Worm (Caenorhabditis elegans) whole organism, midembryonic: ENCODE data around the gene cutl-19.

Experiments used
- T22C8.4 ChIP-seq: fragments of 200-800 bp; sonication (Bioruptor generic); IDR thresholded peaks from 2 replicates; pipeline ENCODE4 v1.3.6; 2022; ENCODE audit warnings: missing genetic modification characterization, missing compliant biosample characterization
- flt-1 ChIP-seq: fragments of 200-800 bp; sonication (Bioruptor generic); IDR thresholded peaks from 2 replicates; pipeline ENCODE4 v1.3.6; 2022; ENCODE audit warnings: missing genetic modification characterization, missing compliant biosample characterization
- klf-2 ChIP-seq: fragments of 200-800 bp; sonication (Bioruptor generic); conservative IDR thresholded peaks from 2 replicates; pipeline ENCODE4 v1.3.6; 2022; ENCODE audit warnings: missing genetic modification reagents, missing genetic modification characterization, missing compliant biosample characterization
- med-1 ChIP-seq: sonication (generic microtip); optimal IDR thresholded peaks from 2 replicates; lab custom pipeline; 2017; ENCODE audit warnings: missing genetic modification characterization, mild to moderate bottlenecking, missing compliant biosample characterization, antibody characterized with exemption, missing genetic modification reagents; ENCODE audit not compliant: insufficient read depth
- ref-1 ChIP-seq: fragments of 200-800 bp; sonication (Bioruptor generic); conservative IDR thresholded peaks from 2 replicates; pipeline ENCODE4 v1.3.6; 2022; ENCODE audit warnings: missing genetic modification reagents, missing genetic modification characterization, missing compliant biosample characterization
- tab-1 ChIP-seq: fragments of 200-800 bp; sonication (Bioruptor generic); IDR thresholded peaks from 2 replicates; pipeline ENCODE4 v1.3.6; 2022; ENCODE audit warnings: missing genetic modification characterization, missing compliant biosample characterization
- ztf-23 ChIP-seq: fragments of 200-800 bp; sonication (Bioruptor generic); IDR thresholded peaks from 2 replicates; pipeline ENCODE4 v1.3.6; 2022; ENCODE audit warnings: missing genetic modification reagents, missing genetic modification characterization, missing compliant biosample characterization
- ztf-29 ChIP-seq: fragments of 200-800 bp; sonication (Bioruptor generic); IDR thresholded peaks from 2 replicates; pipeline ENCODE4 v1.3.6; 2022; ENCODE audit warnings: missing genetic modification reagents, missing genetic modification characterization, missing compliant biosample characterization

ce11 chrIII:5233140-5233539 lies 15.7 kb upstream of the cutl-19 start:
- TF ChIP-seq tab-1 = no peak
- TF ChIP-seq klf-2 (GFP tag; lab: Robert Waterston, UW) = no peak
- no peak for TF ChIP-seq ztf-29
- TF ChIP-seq med-1 (GFP tag; lab: Kevin White, UChicago) = no peak
- no peak for TF ChIP-seq T22C8.4 (GFP tag; lab: Robert Waterston, UW)
- no peak for TF ChIP-seq flt-1 (GFP tag; lab: Robert Waterston, UW)
- no peak for TF ChIP-seq ztf-23 (GFP tag; lab: Robert Waterston, UW)
- TF ChIP-seq ref-1 (GFP tag; lab: Robert Waterston, UW) = no peak
